Worm (Caenorhabditis elegans) whole organism, young adult: Measurements from ENCODE around the gene srh-145.

ENCODE experiments used
- B0261.1 ChIP-seq: sonication (generic microtip); optimal IDR thresholded peaks from 2 replicates; lab custom pipeline; 2016; ENCODE audit warnings: mild to moderate bottlenecking, missing genetic modification characterization, moderate library complexity, missing compliant biosample characterization
- ama-1 ChIP-seq, 3 experiments: fragments of 150-350 bp in 1 of 3; sonication (generic microtip) in 2 of 3; optimal IDR thresholded peaks; 2 replicates each; lab custom pipeline; 2014 to 2018; ENCODE audit warnings: missing biosample characterization in 2 of 3, missing genetic modification characterization in 2 of 3, missing genetic modification reagents in 2 of 3
- him-1 ChIP-seq: sonication (generic microtip); optimal IDR thresholded peaks from 2 replicates; lab custom pipeline; 2016; ENCODE audit warnings: missing genotype, missing genetic modification reagents, missing genetic modification characterization, missing compliant biosample characterization
- hrde-1 ChIP-seq: sonication (generic microtip); optimal IDR thresholded peaks from 2 replicates; lab custom pipeline; 2016; ENCODE audit warnings: missing genetic modification characterization, mild to moderate bottlenecking, missing compliant biosample characterization, moderate library complexity, missing genotype, missing genetic modification reagents, borderline replicate concordance
- nhr-27 ChIP-seq: fragments of 200-800 bp; sonication (Bioruptor generic); optimal IDR thresholded peaks from 2 replicates; lab custom pipeline; 2018; ENCODE audit warnings: mild to moderate bottlenecking, missing genetic modification characterization, moderate library complexity, missing compliant biosample characterization
- snpc-4 ChIP-seq, 5 experiments: fragments of 150-350 bp in 1 of 5; sonication (generic microtip) in 4 of 5; optimal IDR thresholded peaks; 2 replicates each; lab custom pipeline; 2014 to 2018; ENCODE audit warnings: missing genetic modification characterization in 5 of 5, missing biosample characterization in 3 of 5, antibody characterized with exemption in 2 of 5, mild to moderate bottlenecking in 2 of 5, missing compliant biosample characterization in 2 of 5, missing genotype in 2 of 5, moderate library complexity in 2 of 5, missing genetic modification reagents in 1 of 5

DNA sequence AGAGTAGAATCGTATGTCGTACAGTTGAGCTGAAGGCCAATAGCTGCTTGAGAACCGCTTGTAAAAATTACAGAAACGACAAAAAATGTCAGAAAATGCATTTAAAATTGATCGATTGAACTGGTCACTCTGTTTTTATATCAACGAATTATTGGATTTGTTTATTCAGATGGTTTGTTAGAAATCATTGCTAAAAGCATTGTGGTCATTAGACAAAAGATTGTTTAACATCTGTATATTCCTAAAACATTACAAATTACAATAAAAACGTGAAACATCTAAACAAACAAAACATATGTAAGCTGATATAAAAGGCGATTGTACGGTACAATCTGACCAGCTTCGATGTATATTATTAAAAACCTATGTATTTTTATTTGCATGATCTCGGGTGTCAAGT is 25.0 kb downstream of the srh-145 start, which contains the start of the genes F26D2.13 and F26D2.14:
- TF ChIP-seq him-1 (tag; lab: Kevin White, UChicago) (no peak), nhr-27 (no peak), snpc-4 (GFP tag; optimal IDR thresholded peaks at IDR 0.05; lab: Kevin White, UChicago) (no peak), snpc-4 (tag; optimal IDR thresholded peaks at IDR 0.05; lab: Kevin White, UChicago) (no peak), ama-1 (optimal IDR thresholded peaks at IDR 0.05; lab: Kevin White, UChicago) (no peak), ama-1 (GFP tag; optimal IDR thresholded peaks at IDR 0.05; lab: Kevin White, UChicago) (no peak), B0261.1 (no peak), hrde-1 (tag; lab: Kevin White, UChicago) (no peak)
